Worm (Caenorhabditis elegans) whole organism, early embryonic: ENCODE data around the gene T15B12.2.

Experiments used
- B0310.2 ChIP-seq: sonication (generic microtip); optimal IDR thresholded peaks from 2 replicates; lab custom pipeline; 2016; ENCODE audit warnings: mild to moderate bottlenecking, missing genetic modification characterization, missing compliant biosample characterization
- ama-1 ChIP-seq: fragments of 150-350 bp; optimal IDR thresholded peaks from 2 replicates; lab custom pipeline; 2014
- ceh-13 ChIP-seq: fragments of 200-800 bp; sonication (Bioruptor generic); optimal IDR thresholded peaks from 2 replicates; lab custom pipeline; 2018; ENCODE audit warnings: mild to moderate bottlenecking, missing genetic modification characterization, missing compliant biosample characterization
- hmbx-1 ChIP-seq: sonication (generic microtip); optimal IDR thresholded peaks from 2 replicates; lab custom pipeline; 2016; ENCODE audit warnings: mild to moderate bottlenecking, missing genetic modification characterization, missing compliant biosample characterization
- hmg-4 ChIP-seq: fragments of 200-800 bp; sonication (Bioruptor generic); optimal IDR thresholded peaks from 2 replicates; lab custom pipeline; 2018; ENCODE audit warnings: mild to moderate bottlenecking, missing genetic modification characterization, missing compliant biosample characterization
- sea-1 ChIP-seq: fragments of 200-800 bp; sonication (Bioruptor generic); conservative IDR thresholded peaks from 2 replicates; pipeline ENCODE4 v1.3.6; 2022; ENCODE audit warnings: missing genetic modification characterization, missing compliant biosample characterization
- tbx-11 ChIP-seq: fragments of 200-800 bp; sonication (Bioruptor generic); IDR thresholded peaks from 2 replicates; pipeline ENCODE4 v1.3.6; 2022; ENCODE audit warnings: missing genetic modification characterization, missing compliant biosample characterization
- tbx-37 ChIP-seq: fragments of 200-800 bp; sonication (Bioruptor generic); conservative IDR thresholded peaks from 2 replicates; pipeline ENCODE4 v1.3.6; 2022; ENCODE audit warnings: missing genetic modification reagents, missing genetic modification characterization, missing compliant biosample characterization
- tra-4 ChIP-seq: sonication (generic microtip); optimal IDR thresholded peaks from 2 replicates; lab custom pipeline; 2017; ENCODE audit warnings: missing genetic modification characterization, missing compliant biosample characterization

ce11 chrIII:5280228-5280627 lies 21.5 kb downstream of the T15B12.2 start:
- TF ChIP-seq hmbx-1 (no peak), sea-1 (GFP tag; lab: Robert Waterston, UW) (no peak), tbx-37 (GFP tag; lab: Robert Waterston, UW) (no peak), ceh-13 (GFP tag; lab: Kevin White, UChicago) (no peak), hmg-4 (GFP tag; lab: Kevin White, UChicago) (no peak), ama-1 (lab: Kevin White, UChicago) (no peak), B0310.2 (tag; lab: Kevin White, UChicago) (no peak), tra-4 (tag; lab: Kevin White, UChicago) (no peak), tbx-11 (GFP tag; lab: Robert Waterston, UW) (no peak)
